Worm (Caenorhabditis elegans) whole organism, L2 larva: ENCODE measurements around the gene C33D9.13.
A peak's percentile ranks its signal among the peaks of the same experiment; 100 is the strongest.

ENCODE experiments used
- C34F6.9 ChIP-seq: fragments of 150-350 bp; optimal IDR thresholded peaks from 2 replicates; lab custom pipeline; 2014; ENCODE audit warnings: missing biosample characterization, missing genetic modification characterization
- F13H6.1 ChIP-seq: sonication (generic microtip); optimal IDR thresholded peaks from 2 replicates; lab custom pipeline; 2016; ENCODE audit warnings: missing genetic modification characterization, missing compliant biosample characterization
- R02D3.7 ChIP-seq: fragments of 150-350 bp; optimal IDR thresholded peaks from 2 replicates; lab custom pipeline; 2014; ENCODE audit warnings: missing biosample characterization, missing genetic modification characterization
- Y55F3AM.14 ChIP-seq: fragments of 200-800 bp; sonication (Bioruptor generic); optimal IDR thresholded peaks from 2 replicates; lab custom pipeline; 2018; ENCODE audit warnings: mild to moderate bottlenecking, missing genetic modification characterization, missing compliant biosample characterization
- ZK546.5 ChIP-seq: sonication (generic microtip); optimal IDR thresholded peaks from 2 replicates; lab custom pipeline; 2017; ENCODE audit warnings: missing biosample characterization, missing genetic modification characterization
- alr-1 ChIP-seq: fragments of 150-350 bp; optimal IDR thresholded peaks from 2 replicates; lab custom pipeline; 2014; ENCODE audit warnings: missing biosample characterization, missing genetic modification characterization
- aly-2 ChIP-seq: fragments of 150-350 bp; optimal IDR thresholded peaks from 2 replicates; lab custom pipeline; 2014; ENCODE audit warnings: missing biosample characterization, missing genetic modification characterization
- blmp-1 ChIP-seq: sonication (generic microtip); optimal IDR thresholded peaks from 2 replicates; lab custom pipeline; 2017; ENCODE audit warnings: missing genetic modification characterization, mild to moderate bottlenecking, missing compliant biosample characterization, antibody characterized with exemption, moderate library complexity; ENCODE audit not compliant: insufficient read depth
- ceh-16 ChIP-seq: fragments of 150-350 bp; optimal IDR thresholded peaks from 2 replicates; lab custom pipeline; 2014; ENCODE audit warnings: missing biosample characterization, missing genetic modification characterization
- ceh-82 ChIP-seq: fragments of 150-350 bp; optimal IDR thresholded peaks from 2 replicates; lab custom pipeline; 2014; ENCODE audit warnings: missing biosample characterization, missing genetic modification characterization
- crh-2 ChIP-seq: sonication (generic microtip); optimal IDR thresholded peaks from 2 replicates; lab custom pipeline; 2017; ENCODE audit warnings: missing biosample characterization, missing genetic modification characterization
- dmd-4 ChIP-seq: sonication (generic microtip); optimal IDR thresholded peaks from 2 replicates; lab custom pipeline; 2017; ENCODE audit warnings: missing biosample characterization, missing genetic modification characterization
- egl-27 ChIP-seq: sonication (generic microtip); optimal IDR thresholded peaks from 3 replicates; lab custom pipeline; 2017; ENCODE audit warnings: missing biosample characterization, missing genetic modification reagents, missing genetic modification characterization
- elt-3 ChIP-seq: sonication (generic microtip); optimal IDR thresholded peaks from 2 replicates; lab custom pipeline; 2017; ENCODE audit warnings: missing biosample characterization, missing genetic modification characterization
- gmeb-1 ChIP-seq: fragments of 150-350 bp; optimal IDR thresholded peaks from 2 replicates; lab custom pipeline; 2014; ENCODE audit warnings: missing biosample characterization, missing genetic modification characterization
- lin-13 ChIP-seq: fragments of 150-350 bp; optimal IDR thresholded peaks from 2 replicates; lab custom pipeline; 2014; ENCODE audit warnings: missing biosample characterization, missing genetic modification reagents, missing genetic modification characterization
- lin-39 ChIP-seq: fragments of 150-350 bp; optimal IDR thresholded peaks from 2 replicates; lab custom pipeline; 2014; ENCODE audit warnings: missing biosample characterization, missing genetic modification reagents, missing genetic modification characterization
- lsy-2 ChIP-seq, 2 experiments: fragments of 150-350 bp in 1 of 2; sonication (generic microtip) in 1 of 2; optimal IDR thresholded peaks; 2 replicates each; lab custom pipeline; 2014 to 2017; ENCODE audit warnings: missing biosample characterization in 2 of 2, missing genetic modification characterization in 2 of 2
- mbf-1 ChIP-seq: sonication (generic microtip); optimal IDR thresholded peaks from 2 replicates; lab custom pipeline; 2017; ENCODE audit warnings: missing biosample characterization, missing genetic modification characterization
- nhr-11 ChIP-seq: fragments of 150-350 bp; optimal IDR thresholded peaks from 2 replicates; lab custom pipeline; 2014; ENCODE audit warnings: missing biosample characterization, missing genetic modification characterization
- nhr-12 ChIP-seq: fragments of 150-350 bp; optimal IDR thresholded peaks from 2 replicates; lab custom pipeline; 2014; ENCODE audit warnings: missing biosample characterization, missing genetic modification characterization
- nhr-129 ChIP-seq: fragments of 150-350 bp; optimal IDR thresholded peaks from 2 replicates; lab custom pipeline; 2014; ENCODE audit warnings: missing biosample characterization, missing genetic modification characterization
- nhr-21 ChIP-seq: fragments of 150-350 bp; optimal IDR thresholded peaks from 2 replicates; lab custom pipeline; 2014; ENCODE audit warnings: missing biosample characterization, missing genetic modification characterization
- nhr-23 ChIP-seq: fragments of 150-350 bp; optimal IDR thresholded peaks from 2 replicates; lab custom pipeline; 2014; ENCODE audit warnings: missing biosample characterization, missing genetic modification reagents, missing genetic modification characterization
- nhr-25 ChIP-seq: fragments of 150-350 bp; sonication (generic microtip); optimal IDR thresholded peaks from 3 replicates; lab custom pipeline; 2014; ENCODE audit warnings: missing biosample characterization, missing genetic modification characterization
- nhr-77 ChIP-seq: fragments of 150-350 bp; optimal IDR thresholded peaks from 2 replicates; lab custom pipeline; 2014; ENCODE audit warnings: missing biosample characterization, missing genetic modification characterization
- peb-1 ChIP-seq: fragments of 150-350 bp; optimal IDR thresholded peaks from 2 replicates; lab custom pipeline; 2014; ENCODE audit warnings: missing biosample characterization, missing genetic modification characterization
- sem-4 ChIP-seq: fragments of 150-350 bp; optimal IDR thresholded peaks from 2 replicates; lab custom pipeline; 2014; ENCODE audit warnings: missing biosample characterization, missing genetic modification reagents, missing genetic modification characterization
- sma-3 ChIP-seq: sonication (generic microtip); optimal IDR thresholded peaks from 2 replicates; lab custom pipeline; 2016; ENCODE audit warnings: missing genetic modification reagents, missing genetic modification characterization, missing compliant biosample characterization
- snpc-4 ChIP-seq: fragments of 150-350 bp; optimal IDR thresholded peaks from 2 replicates; lab custom pipeline; 2014; ENCODE audit warnings: missing biosample characterization, missing genetic modification characterization
- unc-39 ChIP-seq: fragments of 150-350 bp; optimal IDR thresholded peaks from 2 replicates; lab custom pipeline; 2014; ENCODE audit warnings: missing biosample characterization, missing genetic modification characterization
- unc-55 ChIP-seq: fragments of 150-350 bp; sonication (generic microtip); optimal IDR thresholded peaks from 3 replicates; lab custom pipeline; 2014; ENCODE audit warnings: missing biosample characterization, missing genetic modification reagents, missing genetic modification characterization
- unc-62 ChIP-seq: fragments of 150-350 bp; optimal IDR thresholded peaks from 2 replicates; lab custom pipeline; 2014; ENCODE audit warnings: missing biosample characterization, missing genetic modification reagents, missing genetic modification characterization
- ztf-1 ChIP-seq: fragments of 200-800 bp; sonication (Bioruptor generic); conservative IDR thresholded peaks from 2 replicates; pipeline ENCODE4 v1.3.6; 2022; ENCODE audit warnings: missing genetic modification characterization, missing compliant biosample characterization
- ztf-4 ChIP-seq: fragments of 150-350 bp; optimal IDR thresholded peaks from 2 replicates; lab custom pipeline; 2014; ENCODE audit warnings: missing biosample characterization, missing genetic modification characterization

Gene C33D9.13

ce11 chrIV:8743654-8744332, 41.3 kb downstream of the C33D9.13 start, which contains the start of gene F21D5.7 (continued):
- TF ChIP-seq sma-3 (GFP tag; lab: Kevin White, UChicago) (no peak), unc-62 (no peak), snpc-4 (tag; lab: Kevin White, UChicago) (peak; percentile 31), alr-1 (tag; lab: Kevin White, UChicago) (no peak), gmeb-1 (tag; lab: Kevin White, UChicago) (peak; percentile 89), crh-2 (tag; lab: Kevin White, UChicago) (peak; percentile 91), ztf-1 (GFP tag; lab: Robert Waterston, UW) (no peak), lin-13 (peak; percentile 67), lsy-2 (tag; optimal IDR thresholded peaks at IDR 0.05; lab: Kevin White, UChicago) (peak; percentile 68 to 89)
- TF ChIP-seq, all 48 proteins: peak for 22

ce11 chrIV:8740952-8741438, 44.1 kb downstream of the C33D9.13 start, which contains the start of gene F21D5.6:
Gene F21D5.6 (minus strand): TSS chrIV:8741388.
- TF ChIP-seq nhr-23 (tag; lab: Kevin White, UChicago) (no peak), lsy-2 (tag; optimal IDR thresholded peaks at IDR 0.05; lab: Kevin White, UChicago) (no peak), ztf-1 (GFP tag; lab: Robert Waterston, UW) (no peak), blmp-1 (no peak), ceh-16 (tag; lab: Kevin White, UChicago) (no peak), aly-2 (tag; lab: Kevin White, UChicago) (no peak), ceh-82 (tag; lab: Kevin White, UChicago) (no peak), mbf-1 (tag; lab: Kevin White, UChicago) (no peak), nhr-12 (tag; lab: Kevin White, UChicago) (no peak), lin-39 (no peak), ztf-4 (tag; lab: Kevin White, UChicago) (no peak), unc-55 (GFP tag; lab: Kevin White, UChicago) (no peak)
- TF ChIP-seq, all 48 proteins: peak for 0

ce11 chrIV:8739926-8740325, 45.2 kb downstream of the C33D9.13 start, which contains the start of gene mrps-33:
Gene mrps-33 (minus strand): TSS chrIV:8740026.
- no peak for TF ChIP-seq unc-62
- TF ChIP-seq aly-2 (tag; lab: Kevin White, UChicago): no peak
- no peak for TF ChIP-seq nhr-77 (tag; lab: Kevin White, UChicago)
- no peak for TF ChIP-seq unc-39 (tag; lab: Kevin White, UChicago)
- no peak for TF ChIP-seq F13H6.1
- no peak for TF ChIP-seq blmp-1
- TF ChIP-seq Y55F3AM.14 (GFP tag; lab: Kevin White, UChicago): no peak
- no peak for TF ChIP-seq nhr-21 (tag; lab: Kevin White, UChicago)
- no peak for TF ChIP-seq sma-3 (GFP tag; lab: Kevin White, UChicago)
- TF ChIP-seq C34F6.9 (tag; lab: Kevin White, UChicago): no peak
- no peak for TF ChIP-seq dmd-4 (tag; lab: Kevin White, UChicago)
- TF ChIP-seq peb-1: no peak
- no peak for TF ChIP-seq ceh-82 (tag; lab: Kevin White, UChicago)

ce11 chrIV:8739294-8739693, 45.8 kb downstream of the C33D9.13 start, which contains the start of gene F21D5.5:
Gene F21D5.5 (minus strand): TSS chrIV:8739394.
- TF ChIP-seq alr-1 (tag; lab: Kevin White, UChicago): no peak
- no peak for TF ChIP-seq R02D3.7 (tag; lab: Kevin White, UChicago)
- no peak for TF ChIP-seq C34F6.9 (tag; lab: Kevin White, UChicago)
- TF ChIP-seq nhr-25 (tag; lab: Kevin White, UChicago): no peak
- no peak for TF ChIP-seq ceh-82 (tag; lab: Kevin White, UChicago)
- TF ChIP-seq ZK546.5 (tag; lab: Kevin White, UChicago): no peak
- no peak for TF ChIP-seq peb-1
- no peak for TF ChIP-seq nhr-129 (tag; lab: Kevin White, UChicago)
- TF ChIP-seq unc-62: no peak
- TF ChIP-seq mbf-1 (tag; lab: Kevin White, UChicago): no peak
- TF ChIP-seq nhr-77 (tag; lab: Kevin White, UChicago): no peak
- no peak for TF ChIP-seq blmp-1
- TF ChIP-seq sem-4 (tag; lab: Kevin White, UChicago): no peak
- TF ChIP-seq ztf-1 (GFP tag; lab: Robert Waterston, UW): no peak
- TF ChIP-seq elt-3 (tag; lab: Kevin White, UChicago): no peak
- TF ChIP-seq snpc-4 (tag; lab: Kevin White, UChicago): no peak
- no peak for TF ChIP-seq egl-27 (tag; lab: Kevin White, UChicago)
- TF ChIP-seq nhr-11: no peak
- no peak for TF ChIP-seq crh-2 (tag; lab: Kevin White, UChicago)
- no peak for TF ChIP-seq ceh-16 (tag; lab: Kevin White, UChicago)
